Worm (Caenorhabditis elegans): Measurements from ENCODE around the gene F54H12.7.

- TF ChIP-seq ama-1 (optimal IDR thresholded peaks at IDR 0.05) (no peak), ceh-36 (tag; optimal IDR thresholded peaks at IDR 0.05) (no peak), ets-7 (tag; optimal IDR thresholded peaks at IDR 0.05) (no peak), scrt-1 (GFP tag; IDR thresholded peaks at IDR 0.05) (no peak)
These were observed 18.7 kb upstream of the F54H12.7 start for ce11 chrIII:7950447-7950846.

Data from whole organism, early embryonic.